Fruit fly (Drosophila melanogaster): ENCODE measurements around the gene Dpp10.

- TF ChIP-seq CG8301 (tag; optimal IDR thresholded peaks at IDR 0.05) (no peak), EcR (GFP tag; optimal IDR thresholded peaks at IDR 0.05) (no peak), CG34367 (tag; optimal IDR thresholded peaks at IDR 0.05) (no peak), rn (GFP tag; IDR thresholded peaks at IDR 0.05) (no peak), CG32121 (GFP tag; IDR thresholded peaks at IDR 0.05) (no peak), CG4496 (GFP tag; IDR thresholded peaks at IDR 0.05) (no peak), Pif1B (GFP tag; optimal IDR thresholded peaks at IDR 0.05) (no peak), CG12605 (GFP tag; IDR thresholded peaks at IDR 0.05) (no peak), CG17806 (tag; optimal IDR thresholded peaks at IDR 0.05) (no peak), CG10348 (GFP tag; IDR thresholded peaks at IDR 0.05) (no peak), CG8159 (tag; optimal IDR thresholded peaks at IDR 0.05) (no peak), D1 (tag; optimal IDR thresholded peaks at IDR 0.05) (no peak), gl (tag; optimal IDR thresholded peaks at IDR 0.05) (no peak)
These were observed 38.5 kb downstream of the Dpp10 start for dm6 chr2L:6562358-6562687.

Measured in whole organism, pupa.